Fruit fly (Drosophila melanogaster): ENCODE measurements around the gene lost.

The lost gene

DNA sequence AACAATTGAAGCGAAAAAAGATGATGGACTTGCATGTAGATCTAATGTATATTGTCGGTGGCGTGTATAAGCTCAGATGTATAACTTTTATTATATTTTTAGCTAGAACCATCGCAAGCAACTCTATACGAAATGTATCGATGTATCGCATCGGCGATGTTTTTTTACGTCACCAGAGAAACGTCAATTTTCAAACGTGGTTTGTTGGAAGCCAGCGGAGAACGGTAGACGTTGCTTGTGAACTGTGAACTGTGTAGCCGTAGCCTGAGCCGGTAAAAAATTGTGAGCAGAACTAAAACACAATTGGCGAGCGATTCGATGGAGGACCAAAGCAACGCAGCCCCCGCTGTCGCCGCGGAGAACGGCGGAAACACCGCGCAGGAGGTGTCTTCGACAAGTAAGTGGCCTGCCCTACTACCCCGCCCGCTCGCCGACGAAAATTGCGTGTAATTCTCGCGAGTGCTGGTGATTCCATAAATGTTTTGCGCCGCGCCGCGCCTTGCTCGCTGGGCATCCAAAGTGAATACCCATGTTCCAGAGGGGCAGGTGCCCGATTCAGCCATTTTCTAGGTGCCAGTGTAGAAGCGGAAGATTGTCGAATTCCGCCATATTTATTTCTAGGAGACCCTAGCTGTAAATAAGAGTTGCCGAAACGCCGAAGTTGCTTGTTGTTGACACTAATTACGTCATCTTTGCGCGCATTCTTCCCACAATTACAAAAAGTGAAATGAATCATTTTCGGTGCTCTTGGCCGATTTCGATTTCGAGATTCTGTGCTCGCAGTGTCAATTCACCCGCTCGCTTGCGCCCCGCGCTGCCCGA is at the start of gene lost:
TSS of gene lost (plus strand) at position 193 of the 822 bp plus-strand sequence.
- TF ChIP-seq Poxn (GFP tag; IDR thresholded peaks at IDR 0.05) (no peak), Vsx1 (GFP tag; optimal IDR thresholded peaks at IDR 0.05) (peak; percentile 34), Xbp1 (GFP tag; optimal IDR thresholded peaks at IDR 0.05) (peak; percentile 13), CG2129 (GFP tag; IDR thresholded peaks at IDR 0.05; ENCODE audit: partially characterized antibody) (peak; percentile 90), zfh2 (GFP tag; optimal IDR thresholded peaks at IDR 0.05) (peak; percentile 44), Ssrp (tag; optimal IDR thresholded peaks at IDR 0.05) (no peak), Hr3 (GFP tag; optimal IDR thresholded peaks at IDR 0.05) (no peak), CG2875 (GFP tag; optimal IDR thresholded peaks at IDR 0.05) (no peak), CG14667 (GFP tag; IDR thresholded peaks at IDR 0.05) (no peak), CG18262 (tag; optimal IDR thresholded peaks at IDR 0.05) (peak; percentile 32), disco-r (GFP tag; optimal IDR thresholded peaks at IDR 0.05) (no peak), CG12769 (tag; optimal IDR thresholded peaks at IDR 0.05) (no peak), CG8089 (GFP tag; optimal IDR thresholded peaks at IDR 0.05) (no peak), CG6654 (GFP tag; optimal IDR thresholded peaks at IDR 0.05) (no peak), CG17361 (GFP tag; IDR thresholded peaks at IDR 0.05) (peak; percentile 35; the same call in 1 of the 3 replicates), CG18764 (GFP tag; optimal IDR thresholded peaks at IDR 0.05) (no peak), Nf-YA (GFP tag; IDR thresholded peaks at IDR 0.05) (no peak), cad (GFP tag; optimal IDR thresholded peaks at IDR 0.05) (no peak), Ets65A (GFP tag) (peak; percentile 71), CG7928 (GFP tag; optimal IDR thresholded peaks at IDR 0.05) (peak; percentile 28), Ada2b (GFP tag; IDR thresholded peaks at IDR 0.05) (no peak), pnt (GFP tag; optimal IDR thresholded peaks at IDR 0.05) (no peak), CG1603 (tag; optimal IDR thresholded peaks at IDR 0.05) (peak; percentile 81), CG32532 (GFP tag; IDR thresholded peaks at IDR 0.05) (peak; percentile 69), CG13894 (tag; optimal IDR thresholded peaks at IDR 0.05) (peak; percentile 61), CG9932 (GFP tag; IDR thresholded peaks at IDR 0.05) (peak; percentile 81), mam (GFP tag; optimal IDR thresholded peaks at IDR 0.05) (peak; percentile 29), Hsf (GFP tag; optimal IDR thresholded peaks at IDR 0.05) (no peak), CG3281 (GFP tag; optimal IDR thresholded peaks at IDR 0.05) (peak; percentile 33), hb (GFP tag; IDR thresholded peaks at IDR 0.05; ENCODE audit: partially characterized antibody) (peak; percentile 98), CG6813 (GFP tag; optimal IDR thresholded peaks at IDR 0.05) (no peak), Dbx (GFP tag; IDR thresholded peaks at IDR 0.05) (peak; percentile 49; the same call in 2 of the 3 replicates), Dref (GFP tag; IDR thresholded peaks at IDR 0.05) (peak; percentile 94), Spps (tag; optimal IDR thresholded peaks at IDR 0.05) (no peak), CG14441 (GFP tag; IDR thresholded peaks at IDR 0.05) (0 out of 2 replicates have a peak, but pooled peaks have one; percentile 8), CG5245 (GFP tag; optimal IDR thresholded peaks at IDR 0.05) (no peak), CG15011 (GFP tag; optimal IDR thresholded peaks at IDR 0.05) (no peak), jing (GFP tag; optimal IDR thresholded peaks at IDR 0.05) (no peak), CG13775 (GFP tag; optimal IDR thresholded peaks at IDR 0.05) (peak; percentile 32), Fer2 (tag; optimal IDR thresholded peaks at IDR 0.05) (no peak), TFAM (GFP tag; optimal IDR thresholded peaks at IDR 0.05) (no peak), org-1 (GFP tag; optimal IDR thresholded peaks at IDR 0.05) (no peak), dm (GFP tag; optimal IDR thresholded peaks at IDR 0.05) (peak; percentile 85), Side (GFP tag; optimal IDR thresholded peaks at IDR 0.05) (no peak), unc-4 (GFP tag; IDR thresholded peaks at IDR 0.05; ENCODE audit: partially characterized antibody) (peak; percentile 97), MESR4 (GFP tag; optimal IDR thresholded peaks at IDR 0.05) (peak; percentile 79), CG2116 (GFP tag; optimal IDR thresholded peaks at IDR 0.05) (peak; percentile 96), slbo (GFP tag; IDR thresholded peaks at IDR 0.05) (peak; percentile 64), nom (GFP tag; optimal IDR thresholded peaks at IDR 0.05) (peak; percentile 24), ems (GFP tag; optimal IDR thresholded peaks at IDR 0.05) (peak; percentile 8)

Data from whole organism, embryonic.